Worm (Caenorhabditis elegans): ENCODE results near the gene nas-31.
A peak's percentile ranks its signal among the peaks of the same experiment; 100 is the strongest.

DNA sequence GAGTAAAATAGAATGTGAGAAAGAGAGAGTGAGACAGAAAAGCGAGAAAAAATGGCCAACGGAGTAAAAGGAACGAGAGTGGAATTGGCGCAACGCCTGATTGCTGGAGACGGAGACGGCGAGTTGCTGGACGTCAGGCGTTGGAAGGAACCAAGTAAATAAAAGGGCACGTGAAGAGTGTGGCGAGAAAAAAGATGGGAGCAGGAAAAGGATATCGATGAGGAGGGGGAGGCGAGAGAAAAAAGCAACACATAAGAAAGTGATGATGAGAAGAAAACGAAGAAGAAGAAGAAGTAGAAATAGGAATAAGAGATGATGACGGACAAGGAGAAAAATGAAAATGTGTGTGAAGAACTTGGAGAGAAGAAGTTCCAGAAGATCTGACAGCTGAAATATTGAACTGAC is 50.2 kb downstream of the nas-31 start:
- TF ChIP-seq tbx-2 (tag; optimal IDR thresholded peaks at IDR 0.05) (peak; percentile 90), aly-2 (tag; optimal IDR thresholded peaks at IDR 0.05) (no peak), ama-1 (optimal IDR thresholded peaks at IDR 0.05) (no peak), nhr-28 (tag; optimal IDR thresholded peaks at IDR 0.05) (no peak), pqm-1 (tag; optimal IDR thresholded peaks at IDR 0.05) (no peak), nhr-71 (tag; optimal IDR thresholded peaks at IDR 0.05) (peak; percentile 97), egl-13 (tag; optimal IDR thresholded peaks at IDR 0.05) (peak; percentile 89), lin-13 (GFP tag; optimal IDR thresholded peaks at IDR 0.05) (peak; percentile 73), nhr-237 (tag; optimal IDR thresholded peaks at IDR 0.05) (peak; percentile 63), nhr-47 (tag; optimal IDR thresholded peaks at IDR 0.05) (peak; percentile 88), unc-62 (GFP tag; optimal IDR thresholded peaks at IDR 0.05) (no peak), jun-1 (tag; optimal IDR thresholded peaks at IDR 0.05) (peak; percentile 80), lir-3 (tag; optimal IDR thresholded peaks at IDR 0.05; ENCODE audit: poor library complexity) (no peak), ces-1 (GFP tag; optimal IDR thresholded peaks at IDR 0.05) (no peak)

Measured in whole organism, L1 larva.